Worm (Caenorhabditis elegans) whole organism, L2 larva: Measurements from ENCODE around the gene srsx-7.

Experiments used
- C34F6.9 ChIP-seq: fragments of 150-350 bp; optimal IDR thresholded peaks from 2 replicates; lab custom pipeline; 2014; ENCODE audit warnings: missing biosample characterization, missing genetic modification characterization
- F13H6.1 ChIP-seq: sonication (generic microtip); optimal IDR thresholded peaks from 2 replicates; lab custom pipeline; 2016; ENCODE audit warnings: missing genetic modification characterization, missing compliant biosample characterization
- Y55F3AM.14 ChIP-seq: fragments of 200-800 bp; sonication (Bioruptor generic); optimal IDR thresholded peaks from 2 replicates; lab custom pipeline; 2018; ENCODE audit warnings: mild to moderate bottlenecking, missing genetic modification characterization, missing compliant biosample characterization
- ZK546.5 ChIP-seq: sonication (generic microtip); optimal IDR thresholded peaks from 2 replicates; lab custom pipeline; 2017; ENCODE audit warnings: missing biosample characterization, missing genetic modification characterization
- aly-2 ChIP-seq: fragments of 150-350 bp; optimal IDR thresholded peaks from 2 replicates; lab custom pipeline; 2014; ENCODE audit warnings: missing biosample characterization, missing genetic modification characterization
- ama-1 ChIP-seq: fragments of 150-350 bp; optimal IDR thresholded peaks from 2 replicates; lab custom pipeline; 2018; ENCODE audit warnings: inconsistent platforms
- blmp-1 ChIP-seq: sonication (generic microtip); optimal IDR thresholded peaks from 2 replicates; lab custom pipeline; 2017; ENCODE audit warnings: missing genetic modification characterization, mild to moderate bottlenecking, missing compliant biosample characterization, antibody characterized with exemption, moderate library complexity; ENCODE audit not compliant: insufficient read depth
- ceh-82 ChIP-seq: fragments of 150-350 bp; optimal IDR thresholded peaks from 2 replicates; lab custom pipeline; 2014; ENCODE audit warnings: missing biosample characterization, missing genetic modification characterization
- crh-2 ChIP-seq: sonication (generic microtip); optimal IDR thresholded peaks from 2 replicates; lab custom pipeline; 2017; ENCODE audit warnings: missing biosample characterization, missing genetic modification characterization
- elt-1 ChIP-seq: fragments of 150-350 bp; optimal IDR thresholded peaks from 2 replicates; lab custom pipeline; 2014; ENCODE audit warnings: missing biosample characterization, missing genetic modification characterization
- fos-1 ChIP-seq: fragments of 150-350 bp; optimal IDR thresholded peaks from 2 replicates; lab custom pipeline; 2014; ENCODE audit warnings: missing biosample characterization, missing genetic modification characterization
- gmeb-1 ChIP-seq: fragments of 150-350 bp; optimal IDR thresholded peaks from 2 replicates; lab custom pipeline; 2014; ENCODE audit warnings: missing biosample characterization, missing genetic modification characterization
- lin-39 ChIP-seq: fragments of 150-350 bp; optimal IDR thresholded peaks from 2 replicates; lab custom pipeline; 2014; ENCODE audit warnings: missing biosample characterization, missing genetic modification reagents, missing genetic modification characterization
- lsy-2 ChIP-seq, 2 experiments: fragments of 150-350 bp in 1 of 2; sonication (generic microtip) in 1 of 2; optimal IDR thresholded peaks; 2 replicates each; lab custom pipeline; 2014 to 2017; ENCODE audit warnings: missing biosample characterization in 2 of 2, missing genetic modification characterization in 2 of 2
- mbf-1 ChIP-seq: sonication (generic microtip); optimal IDR thresholded peaks from 2 replicates; lab custom pipeline; 2017; ENCODE audit warnings: missing biosample characterization, missing genetic modification characterization
- mdl-1 ChIP-seq, 2 experiments: fragments of 150-350 bp in 1 of 2; sonication (generic microtip) in 1 of 2; optimal IDR thresholded peaks; 2 replicates each; lab custom pipeline; 2017; ENCODE audit warnings: missing biosample characterization in 2 of 2, missing genetic modification characterization in 2 of 2
- nhr-10 ChIP-seq: sonication (generic microtip); optimal IDR thresholded peaks from 2 replicates; lab custom pipeline; 2017; ENCODE audit warnings: missing biosample characterization, missing genetic modification characterization
- nhr-11 ChIP-seq: fragments of 150-350 bp; optimal IDR thresholded peaks from 2 replicates; lab custom pipeline; 2014; ENCODE audit warnings: missing biosample characterization, missing genetic modification characterization
- nhr-21 ChIP-seq: fragments of 150-350 bp; optimal IDR thresholded peaks from 2 replicates; lab custom pipeline; 2014; ENCODE audit warnings: missing biosample characterization, missing genetic modification characterization
- nhr-25 ChIP-seq: fragments of 150-350 bp; sonication (generic microtip); optimal IDR thresholded peaks from 3 replicates; lab custom pipeline; 2014; ENCODE audit warnings: missing biosample characterization, missing genetic modification characterization
- nhr-77 ChIP-seq: fragments of 150-350 bp; optimal IDR thresholded peaks from 2 replicates; lab custom pipeline; 2014; ENCODE audit warnings: missing biosample characterization, missing genetic modification characterization
- peb-1 ChIP-seq: fragments of 150-350 bp; optimal IDR thresholded peaks from 2 replicates; lab custom pipeline; 2014; ENCODE audit warnings: missing biosample characterization, missing genetic modification characterization
- sem-4 ChIP-seq: fragments of 150-350 bp; optimal IDR thresholded peaks from 2 replicates; lab custom pipeline; 2014; ENCODE audit warnings: missing biosample characterization, missing genetic modification reagents, missing genetic modification characterization
- sma-3 ChIP-seq: sonication (generic microtip); optimal IDR thresholded peaks from 2 replicates; lab custom pipeline; 2016; ENCODE audit warnings: missing genetic modification reagents, missing genetic modification characterization, missing compliant biosample characterization
- sma-9 ChIP-seq, 2 experiments: fragments of 150-350 bp in 1 of 2; sonication (generic microtip) in 1 of 2; optimal IDR thresholded peaks; 2 replicates each; lab custom pipeline; 2014 to 2016; ENCODE audit warnings: missing genetic modification characterization in 2 of 2, mild to moderate bottlenecking in 1 of 2, missing biosample characterization in 1 of 2, missing compliant biosample characterization in 1 of 2, missing genetic modification reagents in 1 of 2, moderate library complexity in 1 of 2
- unc-55 ChIP-seq: fragments of 150-350 bp; sonication (generic microtip); optimal IDR thresholded peaks from 3 replicates; lab custom pipeline; 2014; ENCODE audit warnings: missing biosample characterization, missing genetic modification reagents, missing genetic modification characterization
- unc-62 ChIP-seq: fragments of 150-350 bp; optimal IDR thresholded peaks from 2 replicates; lab custom pipeline; 2014; ENCODE audit warnings: missing biosample characterization, missing genetic modification reagents, missing genetic modification characterization
- zag-1 ChIP-seq: fragments of 150-350 bp; optimal IDR thresholded peaks from 2 replicates; lab custom pipeline; 2014; ENCODE audit warnings: missing biosample characterization, missing genetic modification characterization
- ztf-1 ChIP-seq: fragments of 200-800 bp; sonication (Bioruptor generic); conservative IDR thresholded peaks from 2 replicates; pipeline ENCODE4 v1.3.6; 2022; ENCODE audit warnings: missing genetic modification characterization, missing compliant biosample characterization
- ztf-4 ChIP-seq: fragments of 150-350 bp; optimal IDR thresholded peaks from 2 replicates; lab custom pipeline; 2014; ENCODE audit warnings: missing biosample characterization, missing genetic modification characterization

Gene srsx-7

DNA sequence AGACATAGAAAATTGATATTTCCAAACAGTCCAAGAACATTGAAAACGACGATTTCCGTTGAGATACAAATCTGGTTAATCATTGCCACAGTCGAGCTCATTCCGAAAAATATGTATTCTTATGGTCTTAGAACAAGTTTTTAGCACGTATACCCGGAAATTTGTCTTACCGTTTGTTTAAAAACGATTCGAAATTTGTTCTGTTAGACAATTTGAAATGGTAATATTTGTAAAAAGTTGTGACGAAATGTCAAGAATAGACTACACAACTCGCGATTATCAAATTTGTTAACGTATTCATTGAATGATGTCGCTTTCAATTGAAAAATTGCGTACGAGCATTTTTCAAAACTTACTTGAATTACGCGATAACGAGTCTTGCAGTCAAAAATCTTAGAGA is 11.6 kb downstream of the srsx-7 start, which contains the start of gene srsx-3:
Gene srsx-3 (minus strand): TSS at position 101 of the 400 bp plus-strand sequence.
- TF ChIP-seq nhr-21 (tag; lab: Kevin White, UChicago) (no peak), F13H6.1 (tag; lab: Kevin White, UChicago) (no peak), nhr-25 (tag; lab: Kevin White, UChicago) (no peak), aly-2 (tag; lab: Kevin White, UChicago) (no peak), sem-4 (tag; lab: Kevin White, UChicago) (no peak), unc-62 (GFP tag; lab: Kevin White, UChicago) (no peak), lsy-2 (tag; optimal IDR thresholded peaks at IDR 0.05; lab: Kevin White, UChicago) (no peak), ceh-82 (tag; lab: Kevin White, UChicago) (no peak), C34F6.9 (tag; lab: Kevin White, UChicago) (no peak)

DNA sequence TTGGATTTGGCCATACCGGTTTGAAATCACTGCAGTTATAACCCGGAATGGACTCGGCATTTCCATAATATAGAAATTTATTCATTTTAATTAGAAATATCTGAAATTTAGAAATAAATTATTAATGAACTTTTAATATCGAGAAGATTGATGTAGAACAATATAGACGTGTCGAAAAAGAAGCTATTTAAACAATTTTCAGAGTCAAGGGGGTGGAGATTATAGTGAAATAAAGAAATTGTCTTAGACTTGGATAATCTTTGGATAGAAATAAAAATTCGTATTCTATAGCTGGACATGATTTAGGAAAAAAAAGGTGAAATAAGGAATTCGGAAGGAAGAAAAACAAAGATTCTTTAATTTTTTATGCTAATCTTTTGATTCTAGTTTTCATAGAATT is 14.7 kb downstream of the srsx-7 start, which contains the start of gene srt-53:
Gene srt-53 (minus strand): TSS at position 101 of the 400 bp plus-strand sequence.
- TF ChIP-seq ztf-1 (GFP tag; lab: Robert Waterston, UW) = no peak

DNA sequence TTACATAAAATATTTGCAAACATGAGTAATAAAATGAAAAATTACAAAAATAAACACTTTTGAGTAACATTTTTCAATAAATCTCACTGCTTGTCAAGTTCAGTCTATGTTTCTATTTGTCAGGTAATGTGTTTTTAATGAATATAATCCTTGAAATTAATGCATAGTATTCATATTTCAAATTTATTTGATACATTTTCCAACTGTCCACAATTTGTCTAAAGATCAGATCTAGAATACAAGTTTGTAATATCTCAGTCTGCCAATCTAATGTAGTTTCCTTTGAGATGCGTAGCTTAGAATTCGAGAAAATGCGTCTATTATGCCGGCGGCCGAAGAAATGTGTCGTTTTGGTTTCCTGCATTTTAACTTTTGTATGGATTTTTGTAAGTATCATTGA is 18.0 kb downstream of the srsx-7 start, which contains the start of gene Y97E10B.1:
Gene Y97E10B.1 (plus strand): TSS at position 301 of the 400 bp plus-strand sequence.
- TF ChIP-seq ceh-82 (tag; lab: Kevin White, UChicago) (no peak), nhr-10 (tag; lab: Kevin White, UChicago) (no peak)

DNA sequence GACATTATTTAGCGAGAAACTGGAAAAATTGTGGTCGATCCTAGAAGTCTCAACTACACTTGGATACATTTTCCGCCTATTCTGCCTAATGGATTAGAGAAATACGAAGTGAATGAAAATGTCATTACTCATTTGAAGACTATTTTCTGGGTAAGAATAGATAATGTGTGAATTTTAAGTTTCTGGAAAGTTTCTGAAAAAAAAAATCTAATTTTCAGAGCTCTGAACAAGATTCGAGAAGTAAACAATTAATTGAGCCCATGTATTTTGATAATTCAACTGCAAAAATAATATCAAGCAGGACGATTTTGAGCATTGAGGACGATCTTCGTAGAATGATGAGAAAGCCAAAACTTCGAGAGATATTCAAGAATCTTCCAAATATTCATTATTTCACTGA is 20.6 kb downstream of the srsx-7 start:
- TF ChIP-seq nhr-11 (tag; lab: Kevin White, UChicago) (no peak), unc-55 (GFP tag; lab: Kevin White, UChicago) (no peak), crh-2 (tag; lab: Kevin White, UChicago) (no peak), zag-1 (tag; lab: Kevin White, UChicago) (no peak), sma-9 (GFP tag; optimal IDR thresholded peaks at IDR 0.05; lab: Kevin White, UChicago) (no peak), sma-9 (tag; optimal IDR thresholded peaks at IDR 0.05; lab: Kevin White, UChicago) (no peak), elt-1 (no peak), ZK546.5 (tag; lab: Kevin White, UChicago) (no peak), fos-1 (tag; lab: Kevin White, UChicago) (no peak), ztf-4 (tag; lab: Kevin White, UChicago) (no peak), mdl-1 (tag; optimal IDR thresholded peaks at IDR 0.05; lab: Kevin White, UChicago) (no peak)

DNA sequence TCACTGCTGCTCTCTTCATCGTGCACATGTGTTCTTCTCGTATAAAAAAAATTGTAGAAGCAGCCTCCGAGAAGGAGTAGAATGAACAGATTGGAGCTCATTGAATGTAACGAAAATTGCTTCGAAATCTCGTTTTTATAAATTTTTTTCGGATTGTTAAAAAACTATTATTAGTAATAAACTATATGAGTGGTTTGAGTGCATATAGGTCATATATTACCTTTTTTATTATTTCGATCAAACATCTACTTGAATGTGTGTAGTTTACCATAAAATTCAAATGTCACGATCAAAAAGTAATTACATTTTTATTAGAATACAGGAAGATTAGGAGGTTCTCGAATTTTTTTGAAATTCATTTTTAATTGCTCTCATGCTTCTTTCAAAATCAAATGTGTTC is 27.3 kb downstream of the srsx-7 start, which contains the start of gene clec-216:
Gene clec-216 (minus strand): TSS at position 101 of the 400 bp plus-strand sequence.
- TF ChIP-seq blmp-1 (tag; lab: Kevin White, UChicago) = no peak
- no peak for TF ChIP-seq ztf-4 (tag; lab: Kevin White, UChicago)
- TF ChIP-seq nhr-77 (tag; lab: Kevin White, UChicago) = no peak
- TF ChIP-seq fos-1 (tag; lab: Kevin White, UChicago) = no peak
- no peak for TF ChIP-seq sma-3 (GFP tag; lab: Kevin White, UChicago)
- TF ChIP-seq mbf-1 = no peak
- TF ChIP-seq ZK546.5 (tag; lab: Kevin White, UChicago) = no peak
- TF ChIP-seq gmeb-1 (tag; lab: Kevin White, UChicago) = no peak
- TF ChIP-seq ztf-1 (GFP tag; lab: Robert Waterston, UW) = no peak
- no peak for TF ChIP-seq lin-39 (tag; lab: Kevin White, UChicago)
- no peak for TF ChIP-seq peb-1 (tag; lab: Kevin White, UChicago)
- no peak for TF ChIP-seq ama-1 (lab: Kevin White, UChicago)

DNA sequence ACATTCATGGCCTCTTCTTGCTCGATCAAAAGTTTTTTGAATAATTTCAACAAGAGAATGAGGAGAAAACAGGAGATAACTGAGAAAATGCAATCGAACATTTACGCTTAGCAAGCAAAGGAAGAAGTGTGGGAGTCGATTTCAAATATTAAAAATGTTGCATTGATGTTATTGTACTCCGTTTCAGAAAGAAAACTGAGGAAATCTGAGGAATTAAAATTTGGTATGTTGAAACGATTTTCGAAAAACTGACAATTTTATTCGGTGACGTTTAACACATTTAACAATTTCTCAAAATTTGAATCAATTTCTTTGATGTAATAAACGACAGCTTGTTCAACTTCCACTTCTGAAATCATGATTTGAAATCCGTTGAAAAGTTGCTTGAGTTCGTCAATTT is 29.0 kb downstream of the srsx-7 start, which contains the start of gene F26D11.13:
Gene F26D11.13 (minus strand): TSS at position 101 of the 400 bp plus-strand sequence.
- TF ChIP-seq nhr-11 (tag; lab: Kevin White, UChicago) (no peak), mdl-1 (tag; optimal IDR thresholded peaks at IDR 0.05; lab: Kevin White, UChicago) (no peak), elt-1 (no peak), Y55F3AM.14 (no peak)
- TF ChIP-seq, all 48 proteins: peak for 0
